Fruit fly (Drosophila melanogaster): ENCODE measurements around the gene CG8927.

The CG8927 gene

dm6 chr3R:16186791-16187681 is 6.2 kb downstream of the CG8927 start, which contains the start of gene sra (continued):
- TF ChIP-seq gfzf (GFP tag; optimal IDR thresholded peaks at IDR 0.05) (peak; percentile 57), CoRest (tag; optimal IDR thresholded peaks at IDR 0.05) (peak; percentile 37), Bgb (GFP tag; IDR thresholded peaks at IDR 0.05; ENCODE audit: partially characterized antibody) (peak; percentile 99), CG15073 (GFP tag; optimal IDR thresholded peaks at IDR 0.05) (no peak), Hr78 (GFP tag; optimal IDR thresholded peaks at IDR 0.05) (no peak), CG30020 (tag; optimal IDR thresholded peaks at IDR 0.05) (no peak), CG12299 (tag; optimal IDR thresholded peaks at IDR 0.05) (peak; percentile 36), CG11456 (GFP tag; IDR thresholded peaks at IDR 0.05) (peak; percentile 64; the same call in 2 of the 3 replicates), sima (GFP tag; optimal IDR thresholded peaks at IDR 0.05) (no peak), CG10543 (GFP tag; optimal IDR thresholded peaks at IDR 0.05) (peak; percentile 26), CG10366 (GFP tag; IDR thresholded peaks at IDR 0.05) (peak; percentile 18; the same call in 1 of the 2 replicates), phol (tag; optimal IDR thresholded peaks at IDR 0.05) (peak; percentile 41), Fer3 (tag; optimal IDR thresholded peaks at IDR 0.05) (peak; percentile 25), CG6791 (GFP tag; IDR thresholded peaks at IDR 0.05; ENCODE audit: partially characterized antibody) (peak; percentile 99), Oaz (GFP tag; IDR thresholded peaks at IDR 0.05) (no peak), Fer2 (tag; optimal IDR thresholded peaks at IDR 0.05) (no peak), D19A (tag; optimal IDR thresholded peaks at IDR 0.05) (peak; percentile 14), hbn (GFP tag; IDR thresholded peaks at IDR 0.05; ENCODE audit: partially characterized antibody) (peak; percentile 89), pho (GFP tag; optimal IDR thresholded peaks at IDR 0.05) (peak; percentile 49), sim (GFP tag; IDR thresholded peaks at IDR 0.05) (no peak), CG13624 (GFP tag; optimal IDR thresholded peaks at IDR 0.05) (peak; percentile 78), CG1602 (GFP tag; optimal IDR thresholded peaks at IDR 0.05) (no peak), chif (GFP tag; optimal IDR thresholded peaks at IDR 0.05) (peak in 1 of 2 experiments; percentile 7), CG8281 (tag; optimal IDR thresholded peaks at IDR 0.05) (no peak), Mes4 (GFP tag; optimal IDR thresholded peaks at IDR 0.05) (no peak), emc (GFP tag; optimal IDR thresholded peaks at IDR 0.05) (no peak), Ada2b (GFP tag; IDR thresholded peaks at IDR 0.05) (no peak), gce (GFP tag; IDR thresholded peaks at IDR 0.05) (no peak), CG4328 (GFP tag; optimal IDR thresholded peaks at IDR 0.05) (peak; percentile 16), yki (optimal IDR thresholded peaks at IDR 0.05) (no peak), mld (GFP tag; IDR thresholded peaks at IDR 0.05; ENCODE audit: partially characterized antibody) (peak; percentile 96), sr (GFP tag; IDR thresholded peaks at IDR 0.05) (0 out of 3 replicates have a peak, but pooled peaks have one; percentile 17), Stat92E (GFP tag; optimal IDR thresholded peaks at IDR 0.05) (peak in 1 of 3 experiments; percentile 80), pum (GFP tag; optimal IDR thresholded peaks at IDR 0.05) (no peak), CG8388 (GFP tag; optimal IDR thresholded peaks at IDR 0.05) (peak; percentile 20), dpn (GFP tag; optimal IDR thresholded peaks at IDR 0.05) (peak; percentile 43 to 44), MESR4 (GFP tag; optimal IDR thresholded peaks at IDR 0.05) (peak; percentile 77), Dp (GFP tag; optimal IDR thresholded peaks at IDR 0.05) (peak; percentile 46), CG8290 (GFP tag; optimal IDR thresholded peaks at IDR 0.05) (peak; percentile 3), CG8290 (tag; optimal IDR thresholded peaks at IDR 0.05) (peak in 1 of 2 experiments; percentile 80), tll (GFP tag; optimal IDR thresholded peaks at IDR 0.05) (no peak), Poxn (GFP tag; IDR thresholded peaks at IDR 0.05) (no peak), jumu (GFP tag; optimal IDR thresholded peaks at IDR 0.05) (peak; percentile 35), ato (GFP tag; IDR thresholded peaks at IDR 0.05; ENCODE audit: partially characterized antibody) (peak; percentile 95), mirr (GFP tag; optimal IDR thresholded peaks at IDR 0.05) (peak; percentile 34), unpg (GFP tag; optimal IDR thresholded peaks at IDR 0.05) (peak; percentile 13), CG14667 (GFP tag; IDR thresholded peaks at IDR 0.05) (no peak), CG11085 (GFP tag; IDR thresholded peaks at IDR 0.05) (peak; percentile 27; the same call in 1 of the 2 replicates)
